Worm (Caenorhabditis elegans): ENCODE results near the gene B0281.5.

Gene B0281.5

ce11 chrII:2322857-2323518 lies 22.2 kb upstream of the B0281.5 start, which contains the start of the genes ZK1240.6 and ZK1240.2 (continued):
- TF ChIP-seq lin-1 (GFP tag; IDR thresholded peaks at IDR 0.05) (peak; percentile 17; the same call in 1 of the 2 replicates), cey-2 (tag; optimal IDR thresholded peaks at IDR 0.05; ENCODE audit: borderline replicate concordance, insufficient read depth) (no peak), madf-5 (GFP tag; IDR thresholded peaks at IDR 0.05) (no peak), spr-3 (GFP tag; optimal IDR thresholded peaks at IDR 0.05) (no peak), zag-1 (tag; optimal IDR thresholded peaks at IDR 0.05) (no peak), aha-1 (tag) (no peak), T26A8.4 (GFP tag; IDR thresholded peaks at IDR 0.05) (no peak), ceh-28 (tag; optimal IDR thresholded peaks at IDR 0.05) (no peak), ceh-20 (GFP tag; IDR thresholded peaks at IDR 0.05) (no peak), lin-39 (tag; optimal IDR thresholded peaks at IDR 0.05) (no peak), ZK546.5 (tag; optimal IDR thresholded peaks at IDR 0.05) (no peak), lin-13 (GFP tag; optimal IDR thresholded peaks at IDR 0.05) (no peak), pqm-1 (tag; optimal IDR thresholded peaks at IDR 0.05) (peak; percentile 85), daf-12 (tag; optimal IDR thresholded peaks at IDR 0.05) (no peak), vab-7 (GFP tag; IDR thresholded peaks at IDR 0.05) (no peak), hlh-11 (tag; optimal IDR thresholded peaks at IDR 0.05) (peak; percentile 55), mxl-3 (GFP tag; optimal IDR thresholded peaks at IDR 0.05) (no peak), nhr-41 (GFP tag; IDR thresholded peaks at IDR 0.05) (no peak), nhr-77 (tag; optimal IDR thresholded peaks at IDR 0.05) (no peak), skn-1 (tag; optimal IDR thresholded peaks at IDR 0.05) (no peak), Y48G9A.11 (GFP tag; IDR thresholded peaks at IDR 0.05) (no peak), hmg-1.1 (GFP tag; IDR thresholded peaks at IDR 0.05) (no peak), lsy-2 (tag; optimal IDR thresholded peaks at IDR 0.05) (no peak), rbr-2 (tag; optimal IDR thresholded peaks at IDR 0.05) (no peak), nhr-102 (tag; optimal IDR thresholded peaks at IDR 0.05) (no peak), nhr-28 (tag; optimal IDR thresholded peaks at IDR 0.05) (peak; percentile 69), aly-2 (tag; optimal IDR thresholded peaks at IDR 0.05) (no peak), unc-130 (GFP tag; optimal IDR thresholded peaks at IDR 0.05) (no peak), set-16 (GFP tag; IDR thresholded peaks at IDR 0.05) (no peak), tag-97 (GFP tag; IDR thresholded peaks at IDR 0.05) (no peak), mdl-1 (tag; optimal IDR thresholded peaks at IDR 0.05) (no peak), daf-16 (GFP tag; optimal IDR thresholded peaks at IDR 0.05) (no peak), daf-16 (tag; optimal IDR thresholded peaks at IDR 0.05) (peak; percentile 72), nhr-76 (tag; optimal IDR thresholded peaks at IDR 0.05) (no peak), nhr-25 (tag; optimal IDR thresholded peaks at IDR 0.05; ENCODE audit: borderline replicate concordance, insufficient read depth) (no peak), Y5F2A.4 (GFP tag; optimal IDR thresholded peaks at IDR 0.05) (no peak), saeg-2 (GFP tag; IDR thresholded peaks at IDR 0.05) (no peak), lin-15B (tag; optimal IDR thresholded peaks at IDR 0.05) (no peak), dmd-6 (GFP tag; IDR thresholded peaks at IDR 0.05) (peak; percentile 76), madf-9 (GFP tag; conservative IDR thresholded peaks at IDR 0.05) (no peak), D1046.2 (GFP tag; IDR thresholded peaks at IDR 0.05) (no peak)

- TF ChIP-seq Y5F2A.4 (GFP tag; optimal IDR thresholded peaks at IDR 0.05): no peak
- no peak for TF ChIP-seq lin-29 (GFP tag; IDR thresholded peaks at IDR 0.05)
- TF ChIP-seq zfp-2 (tag; optimal IDR thresholded peaks at IDR 0.05): no peak
- no peak for TF ChIP-seq daf-19 (GFP tag; conservative IDR thresholded peaks at IDR 0.05)
- no peak for TF ChIP-seq hif-1 (tag; optimal IDR thresholded peaks at IDR 0.05)
- TF ChIP-seq F26F4.8 (GFP tag; conservative IDR thresholded peaks at IDR 0.05): no peak
- TF ChIP-seq jun-1 (tag; optimal IDR thresholded peaks at IDR 0.05): no peak
- TF ChIP-seq daf-12 (tag; optimal IDR thresholded peaks at IDR 0.05): no peak
- no peak for TF ChIP-seq zag-1 (tag; optimal IDR thresholded peaks at IDR 0.05)
- no peak for TF ChIP-seq mep-1 (tag; optimal IDR thresholded peaks at IDR 0.05)
- no peak for TF ChIP-seq tag-97 (GFP tag; IDR thresholded peaks at IDR 0.05)
- no peak for TF ChIP-seq spr-3 (GFP tag; optimal IDR thresholded peaks at IDR 0.05)
- TF ChIP-seq egl-43 (GFP tag; IDR thresholded peaks at IDR 0.05): no peak
- TF ChIP-seq nhr-102 (tag; optimal IDR thresholded peaks at IDR 0.05): no peak
- TF ChIP-seq ceh-32 (tag; optimal IDR thresholded peaks at IDR 0.05; ENCODE audit: poor library complexity): no peak
- TF ChIP-seq ZK546.5 (tag; optimal IDR thresholded peaks at IDR 0.05): no peak
- no peak for TF ChIP-seq tra-1 (GFP tag; IDR thresholded peaks at IDR 0.05)
- TF ChIP-seq hmg-1.1 (GFP tag; IDR thresholded peaks at IDR 0.05): no peak
- no peak for TF ChIP-seq D1046.2 (GFP tag; IDR thresholded peaks at IDR 0.05)
Measured at ce11 chrII:2320097-2320496, 19.3 kb upstream of the B0281.5 start, which contains the start of gene ZK1240.3. ZK1240.3 (plus strand) TSS chrII:2320334.

Data from whole organism, L4 larva.